Worm (Caenorhabditis elegans) whole organism, young adult: ENCODE results near the gene F27D9.7.

Source experiments
- B0035.1 ChIP-seq: sonication (generic microtip); optimal IDR thresholded peaks from 2 replicates; lab custom pipeline; 2016; ENCODE audit warnings: missing genetic modification characterization, mild to moderate bottlenecking, missing compliant biosample characterization, missing genotype, missing genetic modification reagents
- F33H1.4 ChIP-seq: fragments of 200-800 bp; sonication (Bioruptor generic); IDR thresholded peaks from 2 replicates; pipeline ENCODE4 v1.3.6; 2022; ENCODE audit warnings: missing genetic modification reagents, missing genetic modification characterization, missing compliant biosample characterization
- F49E8.2 ChIP-seq: sonication (generic microtip); optimal IDR thresholded peaks from 3 replicates; lab custom pipeline; 2017; ENCODE audit warnings: missing genetic modification characterization, mild to moderate bottlenecking, missing compliant biosample characterization, antibody characterized with exemption, moderate library complexity; ENCODE audit not compliant: insufficient read depth
- K12H6.12 ChIP-seq: fragments of 200-800 bp; sonication (Bioruptor generic); optimal IDR thresholded peaks from 2 replicates; lab custom pipeline; 2018; ENCODE audit warnings: mild to moderate bottlenecking, missing genetic modification characterization, missing compliant biosample characterization
- T07F8.4 ChIP-seq: sonication (generic microtip); optimal IDR thresholded peaks from 2 replicates; lab custom pipeline; 2016; ENCODE audit warnings: mild to moderate bottlenecking, missing genetic modification characterization, moderate library complexity, missing compliant biosample characterization
- T26A5.8 ChIP-seq: sonication (generic microtip); optimal IDR thresholded peaks from 2 replicates; lab custom pipeline; 2016; ENCODE audit warnings: missing genetic modification characterization, missing compliant biosample characterization
- Y53G8AR.9 ChIP-seq: fragments of 200-800 bp; sonication (Bioruptor generic); conservative IDR thresholded peaks from 2 replicates; pipeline ENCODE4 v1.3.6; 2022; ENCODE audit warnings: missing genetic modification reagents, missing genetic modification characterization, missing compliant biosample characterization
- akir-1 ChIP-seq: fragments of 200-800 bp; sonication (Bioruptor generic); optimal IDR thresholded peaks from 2 replicates; lab custom pipeline; 2018; ENCODE audit warnings: mild to moderate bottlenecking, missing genetic modification characterization, moderate library complexity, missing compliant biosample characterization
- bed-1 ChIP-seq: fragments of 200-800 bp; sonication (Bioruptor generic); IDR thresholded peaks from 2 replicates; pipeline ENCODE4 v1.3.6; 2022; ENCODE audit warnings: missing genetic modification reagents, missing genetic modification characterization, missing compliant biosample characterization
- ceh-40 ChIP-seq: fragments of 200-800 bp; sonication (Bioruptor generic); IDR thresholded peaks from 2 replicates; pipeline ENCODE4 v1.3.6; 2022; ENCODE audit warnings: missing genetic modification characterization, missing compliant biosample characterization
- die-1 ChIP-seq: sonication (generic microtip); optimal IDR thresholded peaks from 2 replicates; lab custom pipeline; 2016; ENCODE audit warnings: missing genotype, mild to moderate bottlenecking, missing genetic modification characterization, missing compliant biosample characterization
- dox-1 ChIP-seq: fragments of 200-800 bp; sonication (Bioruptor generic); IDR thresholded peaks from 2 replicates; pipeline ENCODE4 v1.3.6; 2022; ENCODE audit warnings: missing genetic modification reagents, missing genetic modification characterization, missing compliant biosample characterization
- dpl-1 ChIP-seq: fragments of 150-350 bp; optimal IDR thresholded peaks from 2 replicates; lab custom pipeline; 2014; ENCODE audit warnings: missing biosample characterization, missing genetic modification reagents, missing genetic modification characterization
- egrh-3 ChIP-seq: fragments of 200-800 bp; sonication (Bioruptor generic); IDR thresholded peaks from 2 replicates; pipeline ENCODE4 v1.3.6; 2022; ENCODE audit warnings: missing genetic modification reagents, missing genetic modification characterization, missing compliant biosample characterization
- ekl-4 ChIP-seq: fragments of 200-800 bp; sonication (Bioruptor generic); IDR thresholded peaks from 2 replicates; pipeline ENCODE4 v1.3.6; 2022; ENCODE audit warnings: missing genetic modification reagents, missing genetic modification characterization, missing compliant biosample characterization
- hlh-12 ChIP-seq: sonication (generic microtip); optimal IDR thresholded peaks from 2 replicates; lab custom pipeline; 2016; ENCODE audit warnings: missing genetic modification characterization, missing compliant biosample characterization
- hmg-1.2 ChIP-seq: fragments of 200-800 bp; sonication (Bioruptor generic); IDR thresholded peaks from 2 replicates; pipeline ENCODE4 v1.3.6; 2022; ENCODE audit warnings: missing genetic modification reagents, missing genetic modification characterization, missing compliant biosample characterization
- lag-1 ChIP-seq: fragments of 200-800 bp; sonication (Bioruptor generic); IDR thresholded peaks from 2 replicates; pipeline ENCODE4 v1.3.6; 2022; ENCODE audit warnings: missing genetic modification reagents, missing genetic modification characterization, missing compliant biosample characterization
- lin-35 ChIP-seq, 3 experiments: fragments of 150-350 bp in 2 of 3; sonication (generic microtip) in 1 of 3; optimal IDR thresholded peaks; 2 replicates each; lab custom pipeline; 2014 to 2018; ENCODE audit warnings: missing biosample characterization in 3 of 3, missing genetic modification characterization in 3 of 3, missing genetic modification reagents in 3 of 3
- lir-1 ChIP-seq: fragments of 200-800 bp; sonication (Bioruptor generic); conservative IDR thresholded peaks from 2 replicates; pipeline ENCODE4 v1.3.6; 2022; ENCODE audit warnings: missing genetic modification reagents, missing genetic modification characterization, missing compliant biosample characterization
- lsy-27 ChIP-seq: sonication (generic microtip); optimal IDR thresholded peaks from 2 replicates; lab custom pipeline; 2017; ENCODE audit warnings: missing genetic modification characterization, mild to moderate bottlenecking, missing compliant biosample characterization, antibody characterized with exemption, missing genotype, borderline replicate concordance; ENCODE audit not compliant: insufficient read depth
- madf-3 ChIP-seq: fragments of 200-800 bp; sonication (Bioruptor generic); IDR thresholded peaks from 2 replicates; pipeline ENCODE4 v1.3.6; 2022; ENCODE audit warnings: missing genetic modification reagents, missing genetic modification characterization, missing compliant biosample characterization
- mxl-1 ChIP-seq: sonication (generic microtip); optimal IDR thresholded peaks from 2 replicates; lab custom pipeline; 2016; ENCODE audit warnings: missing genetic modification characterization, missing compliant biosample characterization
- nfya-1 ChIP-seq: sonication (generic microtip); optimal IDR thresholded peaks from 2 replicates; lab custom pipeline; 2017; ENCODE audit warnings: antibody characterized with exemption, missing compliant biosample characterization, missing genetic modification characterization, borderline replicate concordance; ENCODE audit not compliant: insufficient read depth
- pbrm-1 ChIP-seq: fragments of 200-800 bp; sonication (Bioruptor generic); IDR thresholded peaks from 2 replicates; pipeline ENCODE4 v1.3.6; 2022; ENCODE audit warnings: missing genetic modification reagents, missing genetic modification characterization, missing compliant biosample characterization
- rcor-1 ChIP-seq: fragments of 200-800 bp; sonication (Bioruptor generic); IDR thresholded peaks from 2 replicates; pipeline ENCODE4 v1.3.6; 2022; ENCODE audit warnings: missing genetic modification reagents, missing genetic modification characterization, missing compliant biosample characterization
- rec-8 ChIP-seq, 2 experiments: sonication (generic microtip); optimal IDR thresholded peaks; 2 replicates each; lab custom pipeline; 2016; ENCODE audit warnings: mild to moderate bottlenecking in 2 of 2, missing genetic modification characterization in 2 of 2, missing genetic modification reagents in 2 of 2, missing genotype in 2 of 2, missing biosample characterization in 1 of 2, missing compliant biosample characterization in 1 of 2, moderate library complexity in 1 of 2
- rpc-1 ChIP-seq, 2 experiments: fragments of 150-350 bp in 1 of 2; sonication (generic microtip) in 1 of 2; optimal IDR thresholded peaks; 2 replicates each; lab custom pipeline; 2014 to 2018; ENCODE audit warnings: missing biosample characterization in 1 of 2, missing genetic modification characterization in 1 of 2, missing genetic modification reagents in 1 of 2, missing genotype in 1 of 2
- snpc-4 ChIP-seq, 5 experiments: fragments of 150-350 bp in 1 of 5; sonication (generic microtip) in 4 of 5; optimal IDR thresholded peaks; 2 replicates each; lab custom pipeline; 2014 to 2018; ENCODE audit warnings: missing genetic modification characterization in 5 of 5, missing biosample characterization in 3 of 5, antibody characterized with exemption in 2 of 5, mild to moderate bottlenecking in 2 of 5, missing compliant biosample characterization in 2 of 5, missing genotype in 2 of 5, moderate library complexity in 2 of 5, missing genetic modification reagents in 1 of 5
- tbp1 ChIP-seq: fragments of 200-800 bp; sonication (Bioruptor generic); optimal IDR thresholded peaks from 2 replicates; lab custom pipeline; 2018; ENCODE audit warnings: mild to moderate bottlenecking, missing genetic modification characterization, missing compliant biosample characterization
- unc-62 ChIP-seq: fragments of 150-350 bp; optimal IDR thresholded peaks from 2 replicates; lab custom pipeline; 2014; ENCODE audit warnings: missing biosample characterization, missing genetic modification reagents, missing genetic modification characterization
- zim-3 ChIP-seq: sonication (generic microtip); optimal IDR thresholded peaks from 2 replicates; lab custom pipeline; 2017; ENCODE audit warnings: mild to moderate bottlenecking, missing genetic modification characterization, moderate library complexity, missing compliant biosample characterization
- ztf-18 ChIP-seq: sonication (generic microtip); optimal IDR thresholded peaks from 2 replicates; lab custom pipeline; 2016; ENCODE audit warnings: missing genotype, mild to moderate bottlenecking, missing genetic modification characterization, missing compliant biosample characterization
- ztf-25 ChIP-seq: fragments of 200-800 bp; sonication (Bioruptor generic); IDR thresholded peaks from 2 replicates; pipeline ENCODE4 v1.3.6; 2022; ENCODE audit warnings: missing genetic modification reagents, missing genetic modification characterization, missing compliant biosample characterization

F27D9.7 gene

ce11 chrX:7680545-7681330 lies 10.2 kb upstream of the F27D9.7 start, which contains the start of gene stn-2 (continued):
- TF ChIP-seq zim-3 (tag; lab: Kevin White, UChicago) (no peak), ceh-40 (GFP tag; lab: Robert Waterston, UW) (no peak), rec-8 (tag; optimal IDR thresholded peaks at IDR 0.05; lab: Kevin White, UChicago) (peak; percentile 10 to 43), rcor-1 (no peak), ztf-18 (tag; lab: Kevin White, UChicago) (peak; percentile 57), dpl-1 (GFP tag; lab: Kevin White, UChicago) (peak; percentile 3), rpc-1 (optimal IDR thresholded peaks at IDR 0.05; lab: Kevin White, UChicago) (peak; percentile 85), rpc-1 (tag; optimal IDR thresholded peaks at IDR 0.05; lab: Kevin White, UChicago) (peak; percentile 91), pbrm-1 (GFP tag; lab: Robert Waterston, UW) (peak; percentile 69), lin-35 (GFP tag; optimal IDR thresholded peaks at IDR 0.05; lab: Kevin White, UChicago) (no peak), nfya-1 (no peak), Y53G8AR.9 (GFP tag; lab: Robert Waterston, UW) (no peak), die-1 (peak; percentile 80), lsy-27 (tag; lab: Kevin White, UChicago) (no peak), lir-1 (peak; percentile 18; the same call in 1 of the 2 replicates), snpc-4 (GFP tag; optimal IDR thresholded peaks at IDR 0.05; lab: Kevin White, UChicago) (no peak), snpc-4 (tag; optimal IDR thresholded peaks at IDR 0.05; lab: Kevin White, UChicago) (peak in 1 of 4 experiments; percentile 63), dox-1 (GFP tag; lab: Robert Waterston, UW) (peak; percentile 61), hlh-12 (peak; percentile 65), mxl-1 (tag; lab: Kevin White, UChicago) (peak; percentile 42), K12H6.12 (tag; lab: Kevin White, UChicago) (no peak), ekl-4 (GFP tag; lab: Robert Waterston, UW) (no peak), tbp1 (GFP tag; lab: Kevin White, UChicago) (peak; percentile 87), lag-1 (no peak), madf-3 (GFP tag; lab: Robert Waterston, UW) (0 out of 2 replicates have a peak, but pooled peaks have one; percentile 42), F49E8.2 (tag; lab: Kevin White, UChicago) (peak; percentile 6)

DNA sequence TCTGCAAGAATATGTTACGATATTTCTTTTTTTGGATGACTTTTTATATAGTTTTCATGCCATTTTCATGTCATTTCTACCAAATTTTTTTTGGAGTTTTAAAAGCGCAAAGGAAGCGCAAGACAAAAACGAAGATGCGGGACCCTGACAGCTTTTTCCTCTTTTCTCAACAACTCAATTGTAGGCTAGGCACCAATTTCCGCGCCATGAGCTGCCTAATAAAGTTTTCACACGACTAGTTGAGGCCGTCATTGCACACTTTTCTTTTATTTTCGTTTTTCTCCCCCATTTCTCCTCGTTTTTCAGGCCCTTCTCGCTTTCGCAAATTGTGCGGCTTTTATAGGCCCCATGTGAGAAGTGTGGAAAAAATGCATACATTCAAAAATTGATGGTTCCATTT lies 9.3 kb upstream of the F27D9.7 start:
- TF ChIP-seq T26A5.8 (tag; lab: Kevin White, UChicago) (no peak), hmg-1.2 (GFP tag; lab: Robert Waterston, UW) (no peak), rpc-1 (optimal IDR thresholded peaks at IDR 0.05; lab: Kevin White, UChicago) (no peak), rpc-1 (tag; optimal IDR thresholded peaks at IDR 0.05; lab: Kevin White, UChicago) (no peak), bed-1 (no peak), ztf-25 (GFP tag; lab: Robert Waterston, UW) (no peak), F33H1.4 (no peak), egrh-3 (GFP tag; lab: Robert Waterston, UW) (no peak), akir-1 (GFP tag; lab: Kevin White, UChicago) (no peak), unc-62 (GFP tag; lab: Kevin White, UChicago) (no peak), madf-3 (GFP tag; lab: Robert Waterston, UW) (no peak), T07F8.4 (tag; lab: Kevin White, UChicago) (no peak), snpc-4 (GFP tag; optimal IDR thresholded peaks at IDR 0.05; lab: Kevin White, UChicago) (no peak), snpc-4 (tag; optimal IDR thresholded peaks at IDR 0.05; lab: Kevin White, UChicago) (no peak), B0035.1 (tag; lab: Kevin White, UChicago) (no peak)
